Fruit fly (Drosophila melanogaster) whole organism, adult: ENCODE measurements around the gene CG18745.

Source experiments
- CG7045 ChIP-seq: fragments of 200-800 bp; sonication (Bioruptor generic); optimal IDR thresholded peaks from 2 replicates; lab custom pipeline; 2017; ENCODE audit warnings: missing biosample characterization, mild to moderate bottlenecking, missing genetic modification characterization
- Clk ChIP-seq: fragments of 200-800 bp; sonication (Bioruptor generic); optimal IDR thresholded peaks from 2 replicates; lab custom pipeline; 2017; ENCODE audit warnings: missing biosample characterization, missing genetic modification characterization

dm6 chr3R:7771656-7772055 is 14.3 kb downstream of the CG18745 start, which contains the start of gene CG11286:
- TF ChIP-seq Clk (GFP tag; lab: Kevin White, UChicago) (no peak), CG7045 (no peak)
